Fruit fly (Drosophila melanogaster): ENCODE data around the gene Hipk.

DNA sequence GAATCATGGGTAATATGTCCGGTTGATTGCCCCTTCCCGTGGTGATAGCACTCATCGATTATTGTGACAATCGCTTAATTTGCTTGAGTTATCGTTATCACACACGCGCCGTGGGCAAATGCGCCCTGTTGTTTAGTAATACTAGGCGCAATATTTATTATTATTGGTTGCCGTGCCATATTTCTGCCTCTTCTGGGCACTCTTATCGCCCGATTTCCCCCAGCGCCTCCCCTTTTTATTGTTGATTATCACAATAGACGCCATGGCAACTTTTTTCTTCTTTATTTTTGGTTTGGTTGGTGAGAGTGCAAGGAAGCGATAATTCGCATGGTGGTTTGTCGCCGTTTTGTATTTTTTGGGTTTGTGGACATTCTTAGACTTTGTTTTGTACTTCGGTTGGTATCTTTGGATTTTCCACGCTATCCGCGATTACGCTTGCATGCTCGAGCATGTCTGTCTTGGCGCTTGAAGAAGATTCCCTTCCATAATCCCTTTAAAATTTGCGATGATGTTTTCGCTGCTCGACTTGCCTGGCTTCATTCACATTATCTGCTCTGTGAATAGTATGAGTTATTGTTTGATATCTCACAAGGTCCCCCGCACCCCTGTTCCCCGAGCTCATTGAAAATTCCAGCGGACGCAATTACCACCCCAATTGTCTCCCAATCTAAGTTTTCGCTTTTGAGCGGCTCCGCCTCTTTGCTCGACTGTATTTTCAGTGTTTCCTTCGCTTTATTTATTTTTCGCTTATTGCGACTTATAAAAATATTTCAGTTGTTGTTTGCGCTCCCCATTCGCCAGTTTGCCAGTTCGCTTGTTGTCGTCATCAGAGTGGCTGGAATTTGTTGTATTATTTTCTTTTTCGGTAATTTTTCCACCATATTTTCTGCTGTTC, 5.7 kb downstream of the Hipk start:
- no peak for TF ChIP-seq CTCF (optimal IDR thresholded peaks at IDR 0.05)
- peak; percentile 48 for TF ChIP-seq CG8478 (optimal IDR thresholded peaks at IDR 0.05)
